Worm (Caenorhabditis elegans): ENCODE data around the gene msp-31.

Gene msp-31

ce11 chrII:4925198-4925764, 8.9 kb upstream of the msp-31 start, which contains the start of gene aagr-2:
TSS of gene aagr-2 (minus strand) at chrII:4925248.
- TF ChIP-seq jun-1 (tag; optimal IDR thresholded peaks at IDR 0.05) (peak; percentile 76), lsy-12 (tag; optimal IDR thresholded peaks at IDR 0.05) (no peak), eor-1 (tag; optimal IDR thresholded peaks at IDR 0.05) (no peak), pha-4 (tag; optimal IDR thresholded peaks at IDR 0.05) (peak; percentile 74), ztf-4 (tag; optimal IDR thresholded peaks at IDR 0.05) (no peak), elt-1 (tag; optimal IDR thresholded peaks at IDR 0.05) (no peak), elt-2 (tag; optimal IDR thresholded peaks at IDR 0.05) (peak; percentile 100), nhr-23 (tag; optimal IDR thresholded peaks at IDR 0.05) (no peak), hmg-11 (tag; optimal IDR thresholded peaks at IDR 0.05) (no peak), pqm-1 (tag; optimal IDR thresholded peaks at IDR 0.05) (peak; percentile 96), lin-39 (tag; optimal IDR thresholded peaks at IDR 0.05) (no peak), ceh-9 (tag; optimal IDR thresholded peaks at IDR 0.05) (no peak), zag-1 (tag; optimal IDR thresholded peaks at IDR 0.05) (no peak), fos-1 (tag; optimal IDR thresholded peaks at IDR 0.05) (no peak), nhr-43 (tag; optimal IDR thresholded peaks at IDR 0.05; ENCODE audit: poor library complexity, severe bottlenecking) (no peak), nhr-237 (tag; optimal IDR thresholded peaks at IDR 0.05) (no peak), fkh-2 (tag; optimal IDR thresholded peaks at IDR 0.05) (no peak), nhr-28 (tag; optimal IDR thresholded peaks at IDR 0.05) (no peak), tbx-2 (tag; optimal IDR thresholded peaks at IDR 0.05) (no peak)

ce11 chrII:4924729-4925128, 8.4 kb upstream of the msp-31 start:
- no peak for TF ChIP-seq daf-12 (tag; optimal IDR thresholded peaks at IDR 0.05)
- TF ChIP-seq skn-1 (tag; optimal IDR thresholded peaks at IDR 0.05) = no peak
- TF ChIP-seq sea-2 (GFP tag; optimal IDR thresholded peaks at IDR 0.05) = no peak
- no peak for TF ChIP-seq ceh-16 (tag; optimal IDR thresholded peaks at IDR 0.05)
- no peak for TF ChIP-seq nfya-1 (tag; optimal IDR thresholded peaks at IDR 0.05; ENCODE audit: insufficient read depth)
- no peak for TF ChIP-seq ceh-9 (tag; optimal IDR thresholded peaks at IDR 0.05)
- no peak for TF ChIP-seq ama-1 (optimal IDR thresholded peaks at IDR 0.05)
- no peak for TF ChIP-seq ceh-28 (tag; optimal IDR thresholded peaks at IDR 0.05)
- TF ChIP-seq nhr-77 (tag; optimal IDR thresholded peaks at IDR 0.05) = no peak
- TF ChIP-seq mml-1 (tag; optimal IDR thresholded peaks at IDR 0.05) = no peak
- TF ChIP-seq elt-1 (tag; optimal IDR thresholded peaks at IDR 0.05) = no peak
- TF ChIP-seq lin-39 (tag; optimal IDR thresholded peaks at IDR 0.05) = no peak
- TF ChIP-seq nhr-28 (tag; optimal IDR thresholded peaks at IDR 0.05) = no peak
- no peak for TF ChIP-seq eor-1 (tag; optimal IDR thresholded peaks at IDR 0.05)

- TF ChIP-seq elt-2 (tag; optimal IDR thresholded peaks at IDR 0.05) (peak; percentile 80), egl-5 (tag; optimal IDR thresholded peaks at IDR 0.05) (no peak), nhr-237 (tag; optimal IDR thresholded peaks at IDR 0.05) (no peak), nhr-25 (tag; optimal IDR thresholded peaks at IDR 0.05) (peak; percentile 11), pqm-1 (tag; optimal IDR thresholded peaks at IDR 0.05) (peak; percentile 32), sea-2 (GFP tag; optimal IDR thresholded peaks at IDR 0.05) (no peak), nfya-1 (tag; optimal IDR thresholded peaks at IDR 0.05; ENCODE audit: insufficient read depth) (no peak), tbx-2 (tag; optimal IDR thresholded peaks at IDR 0.05) (no peak), nhr-11 (tag; optimal IDR thresholded peaks at IDR 0.05) (no peak)
Observed at ce11 chrII:4920608-4921007, 4.2 kb upstream of the msp-31 start.

ce11 chrII:4918501-4919021, 2.2 kb upstream of the msp-31 start:
- peak; percentile 32 for TF ChIP-seq nhr-25 (tag; optimal IDR thresholded peaks at IDR 0.05)
- TF ChIP-seq ZK546.5 (tag; optimal IDR thresholded peaks at IDR 0.05) = no peak

- TF ChIP-seq nhr-67 (tag; optimal IDR thresholded peaks at IDR 0.05) (no peak), R02D3.7 (tag; optimal IDR thresholded peaks at IDR 0.05) (no peak), lsy-12 (tag; optimal IDR thresholded peaks at IDR 0.05) (no peak), ztf-11 (tag; optimal IDR thresholded peaks at IDR 0.05) (no peak), ama-1 (optimal IDR thresholded peaks at IDR 0.05) (no peak), fkh-2 (tag; optimal IDR thresholded peaks at IDR 0.05) (no peak), ZK546.5 (tag; optimal IDR thresholded peaks at IDR 0.05) (no peak)
Observed at ce11 chrII:4915572-4915971, 790 bp downstream of the msp-31 start.

Data from whole organism, L3 larva.